Worm (Caenorhabditis elegans): ENCODE measurements around the gene K06B4.4.
"Not testable (repeated sequence)": the region's sequence is repeated elsewhere in the genome, so short reads cannot be mapped to it uniquely, and the experiment has no call there.

DNA sequence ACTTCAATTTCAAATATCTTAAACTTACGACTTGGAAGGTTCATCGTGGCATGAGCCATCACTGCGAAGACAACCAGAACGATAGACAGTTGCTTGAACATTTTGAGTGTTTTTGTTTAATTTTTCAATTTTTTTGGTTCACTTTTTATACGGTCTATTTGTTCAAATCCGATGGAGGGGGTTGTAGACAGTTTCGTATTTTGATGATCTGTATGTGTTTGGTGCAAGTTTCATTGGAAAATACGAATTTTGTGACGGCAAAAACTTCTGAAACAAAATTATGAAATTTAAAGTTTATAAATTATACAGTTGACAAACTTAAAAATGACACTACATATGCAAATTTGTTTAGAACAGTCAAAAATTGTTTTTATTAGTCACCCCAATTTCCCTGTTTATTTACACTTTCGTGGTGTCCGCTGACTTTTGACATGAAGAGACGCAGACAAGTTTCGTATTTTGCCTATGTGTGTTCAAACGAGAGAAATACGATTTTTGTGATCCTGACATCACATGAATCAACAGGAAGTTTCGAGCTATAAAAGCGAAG lies 21.4 kb upstream of the K06B4.4 start, which contains the start of the genes C55A1.7 and C55A1.6:
- not testable (repeated sequence) for TF ChIP-seq hmbx-1 (tag; optimal IDR thresholded peaks at IDR 0.05); aly-1 (tag; optimal IDR thresholded peaks at IDR 0.05); flt-1 (GFP tag; IDR thresholded peaks at IDR 0.05); ama-1 (optimal IDR thresholded peaks at IDR 0.05); sea-1 (GFP tag; conservative IDR thresholded peaks at IDR 0.05); F13C5.2 (tag; optimal IDR thresholded peaks at IDR 0.05); B0310.2 (tag; optimal IDR thresholded peaks at IDR 0.05); hmg-4 (GFP tag; optimal IDR thresholded peaks at IDR 0.05); hnd-1 (tag; optimal IDR thresholded peaks at IDR 0.05); tra-4 (tag; optimal IDR thresholded peaks at IDR 0.05); ceh-13 (GFP tag; optimal IDR thresholded peaks at IDR 0.05)
